Worm (Caenorhabditis elegans) whole organism, L1 larva: Measurements from ENCODE around the gene slc-17.8.
A peak's percentile ranks its signal among the peaks of the same experiment; 100 is the strongest.
"Not testable (repeated sequence)": the region's sequence is repeated elsewhere in the genome, so short reads cannot be mapped to it uniquely, and the experiment has no call there.

Experiments
- alr-1 ChIP-seq: fragments of 200-800 bp; sonication (Bioruptor generic); optimal IDR thresholded peaks from 2 replicates; lab custom pipeline; 2018; ENCODE audit warnings: borderline replicate concordance, mild to moderate bottlenecking, missing genetic modification characterization, missing compliant biosample characterization
- ama-1 ChIP-seq: fragments of 150-350 bp; optimal IDR thresholded peaks from 2 replicates; lab custom pipeline; 2014
- ceh-8 ChIP-seq: fragments of 200-800 bp; sonication (Bioruptor generic); optimal IDR thresholded peaks from 2 replicates; lab custom pipeline; 2018; ENCODE audit warnings: mild to moderate bottlenecking, missing genetic modification characterization, moderate library complexity, missing compliant biosample characterization
- ceh-88 ChIP-seq: fragments of 200-800 bp; sonication (Bioruptor generic); IDR thresholded peaks from 2 replicates; pipeline ENCODE4 v1.3.6; 2022; ENCODE audit warnings: missing genetic modification characterization, missing compliant biosample characterization
- ces-1 ChIP-seq: fragments of 150-350 bp; optimal IDR thresholded peaks from 2 replicates; lab custom pipeline; 2014; ENCODE audit warnings: missing biosample characterization, missing genetic modification reagents, missing genetic modification characterization
- efl-1 ChIP-seq, 4 experiments: fragments of 150-350 bp; optimal IDR thresholded peaks in 3 of 4; peaks in 1 of 4; 1 replicate in 1 of 4; 2 replicates in 3 of 4; lab custom pipeline; 2014; ENCODE audit warnings: missing biosample characterization in 2 of 4, missing genetic modification characterization in 2 of 4, missing genetic modification reagents in 2 of 4
- efl-3 ChIP-seq: fragments of 200-800 bp; sonication (Bioruptor generic); optimal IDR thresholded peaks from 2 replicates; lab custom pipeline; 2018; ENCODE audit warnings: mild to moderate bottlenecking, missing genetic modification characterization, missing compliant biosample characterization
- ets-5 ChIP-seq: fragments of 200-800 bp; sonication (Bioruptor generic); IDR thresholded peaks from 2 replicates; pipeline ENCODE4 v1.3.6; 2022; ENCODE audit warnings: missing genetic modification characterization, missing compliant biosample characterization
- fos-1 ChIP-seq: fragments of 150-350 bp; optimal IDR thresholded peaks from 2 replicates; lab custom pipeline; 2014; ENCODE audit warnings: missing biosample characterization, missing genetic modification characterization
- grh-1 ChIP-seq: fragments of 200-800 bp; sonication (Bioruptor generic); IDR thresholded peaks from 2 replicates; pipeline ENCODE4 v1.3.6; 2022; ENCODE audit warnings: missing genetic modification reagents, missing genetic modification characterization, missing compliant biosample characterization
- hlh-4 ChIP-seq: sonication (generic microtip); optimal IDR thresholded peaks from 2 replicates; lab custom pipeline; 2016; ENCODE audit warnings: mild to moderate bottlenecking, missing genetic modification characterization, missing compliant biosample characterization
- isw-1 ChIP-seq: fragments of 200-800 bp; sonication (Bioruptor generic); IDR thresholded peaks from 2 replicates; pipeline ENCODE4 v1.3.6; 2022; ENCODE audit warnings: missing genetic modification characterization, missing compliant biosample characterization
- lin-14 ChIP-seq: fragments of 200-800 bp; sonication (Bioruptor generic); optimal IDR thresholded peaks from 2 replicates; lab custom pipeline; 2018; ENCODE audit warnings: mild to moderate bottlenecking, missing genetic modification characterization, moderate library complexity, missing compliant biosample characterization
- mef-2 ChIP-seq: fragments of 150-350 bp; optimal IDR thresholded peaks from 2 replicates; lab custom pipeline; 2014; ENCODE audit warnings: missing biosample characterization, missing genetic modification characterization
- nhr-19 ChIP-seq: fragments of 200-800 bp; sonication (Bioruptor generic); conservative IDR thresholded peaks from 2 replicates; pipeline ENCODE4 v1.3.6; 2022; ENCODE audit warnings: missing genetic modification characterization, missing compliant biosample characterization
- nhr-20 ChIP-seq: sonication (generic microtip); optimal IDR thresholded peaks from 2 replicates; lab custom pipeline; 2016; ENCODE audit warnings: mild to moderate bottlenecking, missing genetic modification characterization, missing compliant biosample characterization
- nhr-237 ChIP-seq: fragments of 150-350 bp; optimal IDR thresholded peaks from 2 replicates; lab custom pipeline; 2014; ENCODE audit warnings: missing biosample characterization, missing genetic modification characterization
- nhr-47 ChIP-seq: sonication (generic microtip); optimal IDR thresholded peaks from 2 replicates; lab custom pipeline; 2016; ENCODE audit warnings: mild to moderate bottlenecking, missing genetic modification characterization, moderate library complexity, missing compliant biosample characterization
- nhr-71 ChIP-seq: sonication (generic microtip); optimal IDR thresholded peaks from 2 replicates; lab custom pipeline; 2016; ENCODE audit warnings: mild to moderate bottlenecking, missing genetic modification characterization, moderate library complexity, missing compliant biosample characterization
- nhr-77 ChIP-seq: fragments of 150-350 bp; optimal IDR thresholded peaks from 2 replicates; lab custom pipeline; 2014; ENCODE audit warnings: missing biosample characterization, missing genetic modification characterization
- nhr-84 ChIP-seq: sonication (generic microtip); optimal IDR thresholded peaks from 2 replicates; lab custom pipeline; 2017; ENCODE audit warnings: missing biosample characterization, missing genetic modification characterization
- nhr-85 ChIP-seq: sonication (generic microtip); peaks from one replicate; lab custom pipeline; 2016; ENCODE audit warnings: missing genetic modification characterization, inconsistent platforms, missing compliant biosample characterization
- nhr-90 ChIP-seq: sonication (generic microtip); optimal IDR thresholded peaks from 2 replicates; lab custom pipeline; 2016; ENCODE audit warnings: mild to moderate bottlenecking, missing genetic modification characterization, missing compliant biosample characterization; ENCODE audit not compliant: poor library complexity
- pag-3 ChIP-seq: sonication (generic microtip); optimal IDR thresholded peaks from 2 replicates; lab custom pipeline; 2017; ENCODE audit warnings: missing genetic modification characterization, mild to moderate bottlenecking, missing compliant biosample characterization, antibody characterized with exemption, borderline replicate concordance; ENCODE audit not compliant: insufficient read depth
- rnt-1 ChIP-seq: sonication (generic microtip); optimal IDR thresholded peaks from 2 replicates; lab custom pipeline; 2016; ENCODE audit warnings: mild to moderate bottlenecking, missing genetic modification characterization, moderate library complexity, missing compliant biosample characterization
- snu-23 ChIP-seq: sonication (generic microtip); optimal IDR thresholded peaks from 2 replicates; lab custom pipeline; 2016; ENCODE audit warnings: missing genetic modification characterization, missing compliant biosample characterization
- sptf-1 ChIP-seq: fragments of 150-350 bp; optimal IDR thresholded peaks from 2 replicates; lab custom pipeline; 2014; ENCODE audit warnings: missing biosample characterization, missing genetic modification characterization
- swsn-7 ChIP-seq: sonication (generic microtip); optimal IDR thresholded peaks from 2 replicates; lab custom pipeline; 2016; ENCODE audit warnings: missing genetic modification characterization, missing compliant biosample characterization
- unc-30 ChIP-seq: sonication (generic microtip); optimal IDR thresholded peaks from 2 replicates; lab custom pipeline; 2017; ENCODE audit warnings: missing biosample characterization, missing genetic modification characterization
- unc-62 ChIP-seq: fragments of 150-350 bp; optimal IDR thresholded peaks from 2 replicates; lab custom pipeline; 2014; ENCODE audit warnings: missing biosample characterization, missing genetic modification reagents, missing genetic modification characterization
- ztf-11 ChIP-seq, 2 experiments: sonication (generic microtip); optimal IDR thresholded peaks; 2 replicates each; lab custom pipeline; 2016 to 2017; ENCODE audit warnings: missing genetic modification characterization in 2 of 2, missing biosample characterization in 1 of 2, missing compliant biosample characterization in 1 of 2

slc-17.8 gene

ce11 chrV:8537031-8537430 is 8.3 kb downstream of the slc-17.8 start, which contains the start of gene otpl-4:
TSS of gene otpl-4 (plus strand) at chrV:8537331.
- TF ChIP-seq ama-1 (lab: Kevin White, UChicago), result no peak
- no peak for TF ChIP-seq nhr-84
- TF ChIP-seq pag-3 (tag; lab: Kevin White, UChicago), result no peak
- TF ChIP-seq ets-5 (GFP tag; lab: Robert Waterston, UW), result no peak
- TF ChIP-seq nhr-77 (tag; lab: Kevin White, UChicago), result no peak

- TF ChIP-seq fos-1 (tag; lab: Kevin White, UChicago) (no peak), rnt-1 (tag; lab: Kevin White, UChicago) (no peak), swsn-7 (tag; lab: Kevin White, UChicago) (no peak), unc-62 (GFP tag; lab: Kevin White, UChicago) (no peak), pag-3 (tag; lab: Kevin White, UChicago) (no peak), mef-2 (no peak), unc-30 (no peak)
Observed at ce11 chrV:8536213-8536612, 9.2 kb downstream of the slc-17.8 start, which contains the start of gene his-39. TSS of gene his-39 (plus strand) at chrV:8536513.

ce11 chrV:8534534-8535283 is 10.7 kb downstream of the slc-17.8 start, which contains the start of the genes his-6 and his-5:
TSS of gene his-6 (minus strand) at chrV:8534977.
TSS of gene his-5 (plus strand) at chrV:8535214.
- TF ChIP-seq lin-14 (GFP tag; lab: Kevin White, UChicago) (peak; percentile 80), isw-1 (GFP tag; lab: Robert Waterston, UW) (peak; percentile 24; the same call in 1 of the 2 replicates), swsn-7 (tag; lab: Kevin White, UChicago) (peak; percentile 62), nhr-90 (tag; lab: Kevin White, UChicago) (peak; percentile 30), ceh-88 (peak; percentile 8; the same call in 1 of the 2 replicates), snu-23 (GFP tag; lab: Kevin White, UChicago) (peak; percentile 41), nhr-85 (tag; lab: Kevin White, UChicago) (peak; percentile 76), grh-1 (peak; percentile 88), nhr-20 (tag; lab: Kevin White, UChicago) (peak; percentile 43), nhr-19 (GFP tag; lab: Robert Waterston, UW) (peak; percentile 66), nhr-47 (peak; percentile 44), rnt-1 (tag; lab: Kevin White, UChicago) (peak; percentile 23), efl-3 (GFP tag; lab: Kevin White, UChicago) (peak; percentile 17), ztf-11 (tag; optimal IDR thresholded peaks at IDR 0.05; lab: Kevin White, UChicago) (peak in 1 of 2 experiments; percentile 60), nhr-71 (tag; lab: Kevin White, UChicago) (peak; percentile 50)
- TF ChIP-seq, all 84 proteins: peak for 15; not testable (repeated sequence) for 69

- TF ChIP-seq fos-1 (tag; lab: Kevin White, UChicago), result no peak
- peak; percentile 87 for TF ChIP-seq nhr-85 (tag; lab: Kevin White, UChicago)
Observed at ce11 chrV:8533916-8534315, 11.5 kb downstream of the slc-17.8 start.

- TF ChIP-seq efl-1 (optimal IDR thresholded peaks at IDR 0.05; lab: Kevin White, UChicago), result not testable (repeated sequence)
- TF ChIP-seq efl-1 (GFP tag; optimal IDR thresholded peaks at IDR 0.05 in 1 of 2; lab: Kevin White, UChicago), result peak in 1 of 2 experiments; percentile 40
Observed at ce11 chrV:8533067-8533466, 12.3 kb downstream of the slc-17.8 start, which contains the start of the genes his-8 and his-7. TSS of gene his-8 (minus strand) at chrV:8533086. TSS of gene his-7 (plus strand) at chrV:8533379.

- TF ChIP-seq alr-1 (no peak), nhr-237 (tag; lab: Kevin White, UChicago) (no peak), ces-1 (GFP tag; lab: Kevin White, UChicago) (no peak), hlh-4 (tag; lab: Kevin White, UChicago) (no peak), ceh-8 (no peak), sptf-1 (tag; lab: Kevin White, UChicago) (no peak)
- TF ChIP-seq, all 84 proteins: peak for 0
Observed at ce11 chrV:8529219-8529618, 16.2 kb downstream of the slc-17.8 start, which contains the start of gene otpl-5. TSS of gene otpl-5 (plus strand) at chrV:8529519.
